Worm (Caenorhabditis elegans) whole organism, late embryonic: ENCODE measurements around the gene sid-5.

Experiments used
- ama-1 ChIP-seq: fragments of 150-350 bp; optimal IDR thresholded peaks from 2 replicates; lab custom pipeline; 2014
- ceh-14 ChIP-seq: sonication (generic microtip); optimal IDR thresholded peaks from 2 replicates; lab custom pipeline; 2016; ENCODE audit warnings: missing genotype, missing genetic modification characterization, missing compliant biosample characterization
- dve-1 ChIP-seq: sonication (generic microtip); optimal IDR thresholded peaks from 2 replicates; lab custom pipeline; 2017; ENCODE audit warnings: antibody characterized with exemption, mild to moderate bottlenecking, missing genetic modification characterization, missing compliant biosample characterization
- tbx-7 ChIP-seq: sonication (generic microtip); optimal IDR thresholded peaks from 2 replicates; lab custom pipeline; 2016; ENCODE audit warnings: missing genotype, missing genetic modification characterization, missing compliant biosample characterization

DNA sequence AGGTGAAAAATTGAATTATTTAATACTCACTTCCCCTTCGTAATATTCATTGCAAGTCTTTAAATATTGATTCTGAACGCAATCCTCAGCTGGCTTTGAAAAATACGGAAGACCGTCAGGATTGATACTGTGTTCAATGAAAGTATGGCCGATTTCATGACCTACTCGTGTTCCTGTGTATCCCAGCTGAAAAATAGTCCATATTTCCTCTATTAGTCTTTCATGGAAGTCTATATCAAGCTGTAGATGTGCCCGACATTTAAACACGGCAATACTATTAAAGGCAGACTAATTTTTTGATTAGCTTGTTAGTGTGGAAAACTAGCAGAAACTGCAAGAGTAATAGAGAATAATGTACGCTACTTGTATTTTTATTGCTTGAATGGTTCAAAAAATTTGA, 43.0 kb upstream of the sid-5 start:
- TF ChIP-seq dve-1 (tag; lab: Kevin White, UChicago) (no peak), tbx-7 (tag; lab: Kevin White, UChicago) (no peak), ceh-14 (tag; lab: Kevin White, UChicago) (no peak), ama-1 (lab: Kevin White, UChicago) (no peak)
